Fruit fly (Drosophila melanogaster) whole organism: ENCODE data around the gene CG32573.

ENCODE experiments used
- CG8478 ChIP-seq: fragments of >200 bp; optimal IDR thresholded peaks from 2 replicates; lab custom pipeline; 2018; ENCODE audit warnings: inconsistent platforms
- Dll ChIP-seq: fragments of >200 bp; optimal IDR thresholded peaks from 2 replicates; lab custom pipeline; 2017
- EcR ChIP-seq, 2 experiments: fragments of >200 bp; optimal IDR thresholded peaks; 2 replicates each; lab custom pipeline; 2017; ENCODE audit warnings: missing biosample characterization in 2 of 2, missing genetic modification characterization in 2 of 2, missing genetic modification reagents in 2 of 2
- pan ChIP-seq: fragments of >200 bp; optimal IDR thresholded peaks from 2 replicates; lab custom pipeline; 2017
- psq ChIP-seq: fragments of >200 bp; optimal IDR thresholded peaks from 2 replicates; lab custom pipeline; 2017
- usp ChIP-seq: fragments of >200 bp; optimal IDR thresholded peaks from 2 replicates; lab custom pipeline; 2017; ENCODE audit warnings: missing biosample characterization, missing genetic modification characterization, mixed read lengths

The CG32573 gene

dm6 chrX:16650078-16651063 lies 805 bp upstream of the CG32573 start:
- TF ChIP-seq psq (lab: Kevin White, UChicago) (no peak), usp (GFP tag; lab: Kevin White, UChicago) (no peak), Dll (no peak), EcR (GFP tag; optimal IDR thresholded peaks at IDR 0.05; lab: Kevin White, UChicago) (no peak), CG8478 (lab: Kevin White, UChicago) (no peak), pan (lab: Kevin White, UChicago) (no peak)

- TF ChIP-seq CG8478 (lab: Kevin White, UChicago) (no peak), psq (lab: Kevin White, UChicago) (no peak), EcR (GFP tag; optimal IDR thresholded peaks at IDR 0.05; lab: Kevin White, UChicago) (no peak), pan (lab: Kevin White, UChicago) (no peak), Dll (no peak)
Measured at dm6 chrX:16651625-16652024, 449 bp downstream of the CG32573 start.

dm6 chrX:16654931-16655409 lies 3.8 kb downstream of the CG32573 start, which contains the start of the genes Nemp and r:
Gene Nemp (minus strand): TSS chrX:16655015.
Gene r (plus strand): TSS chrX:16655359.
- TF ChIP-seq pan (lab: Kevin White, UChicago): no peak

dm6 chrX:16655724-16656235 lies 4.6 kb downstream of the CG32573 start:
- TF ChIP-seq CG8478 (lab: Kevin White, UChicago) (no peak), EcR (GFP tag; optimal IDR thresholded peaks at IDR 0.05; lab: Kevin White, UChicago) (no peak), pan (lab: Kevin White, UChicago) (no peak), psq (lab: Kevin White, UChicago) (no peak), usp (GFP tag; lab: Kevin White, UChicago) (no peak), Dll (no peak)

DNA sequence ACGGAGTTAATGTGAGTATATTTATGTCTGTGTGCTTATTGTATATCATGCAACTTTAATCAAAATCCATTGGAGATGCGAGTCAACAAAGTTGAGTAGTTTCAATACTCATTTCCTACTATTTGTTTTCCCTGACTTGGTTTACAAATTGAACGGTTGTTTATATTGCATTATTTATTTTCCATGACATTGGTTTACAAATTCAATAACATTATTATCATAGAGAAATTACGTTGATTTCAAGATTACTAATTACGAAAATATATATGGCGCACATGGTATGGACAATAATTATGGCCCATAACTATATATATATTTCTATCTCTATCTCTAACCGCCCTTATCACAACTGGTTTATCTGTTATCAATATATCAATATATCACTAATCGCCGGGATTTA lies 9.5 kb downstream of the CG32573 start:
- TF ChIP-seq CG8478 (lab: Kevin White, UChicago) (no peak), Dll (no peak), psq (lab: Kevin White, UChicago) (no peak), pan (lab: Kevin White, UChicago) (no peak), usp (GFP tag; lab: Kevin White, UChicago) (no peak), EcR (GFP tag; optimal IDR thresholded peaks at IDR 0.05; lab: Kevin White, UChicago) (no peak)

dm6 chrX:16664405-16665064 lies 13.4 kb downstream of the CG32573 start, which contains the start of gene CG15865:
Gene CG15865 (minus strand): TSS chrX:16664455.
- no peak for TF ChIP-seq Dll
- no peak for TF ChIP-seq pan (lab: Kevin White, UChicago)
- TF ChIP-seq usp (GFP tag; lab: Kevin White, UChicago): no peak
- no peak for TF ChIP-seq psq (lab: Kevin White, UChicago)
- no peak for TF ChIP-seq CG8478 (lab: Kevin White, UChicago)
- no peak for TF ChIP-seq EcR (GFP tag; optimal IDR thresholded peaks at IDR 0.05; lab: Kevin White, UChicago)

- TF ChIP-seq Dll (no peak), CG8478 (lab: Kevin White, UChicago) (no peak), psq (lab: Kevin White, UChicago) (no peak), usp (GFP tag; lab: Kevin White, UChicago) (no peak), pan (lab: Kevin White, UChicago) (no peak), EcR (GFP tag; optimal IDR thresholded peaks at IDR 0.05; lab: Kevin White, UChicago) (no peak)
Measured at dm6 chrX:16669849-16670248, 18.7 kb downstream of the CG32573 start.

DNA sequence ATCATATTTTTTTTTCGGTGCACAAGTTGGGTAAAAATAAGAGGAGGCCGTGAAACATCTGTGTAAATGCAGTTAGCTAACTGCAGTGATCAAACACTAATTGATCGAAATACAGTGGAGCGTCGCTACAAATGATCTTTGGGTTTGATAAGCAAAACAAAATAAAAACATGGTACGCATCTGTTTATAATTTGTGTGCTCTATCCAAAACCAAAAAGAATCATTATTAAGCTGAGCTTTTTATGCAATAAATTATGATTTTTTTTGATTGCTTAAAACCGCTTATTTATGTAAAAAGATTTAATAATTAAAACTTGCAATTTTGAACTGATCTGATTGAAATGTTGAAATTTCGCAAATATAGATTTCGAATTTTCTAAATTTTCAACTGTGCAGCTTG lies 19.1 kb downstream of the CG32573 start:
- TF ChIP-seq pan (lab: Kevin White, UChicago): no peak
- no peak for TF ChIP-seq psq (lab: Kevin White, UChicago)
- no peak for TF ChIP-seq Dll
- TF ChIP-seq usp (GFP tag; lab: Kevin White, UChicago): no peak
- TF ChIP-seq EcR (GFP tag; optimal IDR thresholded peaks at IDR 0.05; lab: Kevin White, UChicago): no peak

DNA sequence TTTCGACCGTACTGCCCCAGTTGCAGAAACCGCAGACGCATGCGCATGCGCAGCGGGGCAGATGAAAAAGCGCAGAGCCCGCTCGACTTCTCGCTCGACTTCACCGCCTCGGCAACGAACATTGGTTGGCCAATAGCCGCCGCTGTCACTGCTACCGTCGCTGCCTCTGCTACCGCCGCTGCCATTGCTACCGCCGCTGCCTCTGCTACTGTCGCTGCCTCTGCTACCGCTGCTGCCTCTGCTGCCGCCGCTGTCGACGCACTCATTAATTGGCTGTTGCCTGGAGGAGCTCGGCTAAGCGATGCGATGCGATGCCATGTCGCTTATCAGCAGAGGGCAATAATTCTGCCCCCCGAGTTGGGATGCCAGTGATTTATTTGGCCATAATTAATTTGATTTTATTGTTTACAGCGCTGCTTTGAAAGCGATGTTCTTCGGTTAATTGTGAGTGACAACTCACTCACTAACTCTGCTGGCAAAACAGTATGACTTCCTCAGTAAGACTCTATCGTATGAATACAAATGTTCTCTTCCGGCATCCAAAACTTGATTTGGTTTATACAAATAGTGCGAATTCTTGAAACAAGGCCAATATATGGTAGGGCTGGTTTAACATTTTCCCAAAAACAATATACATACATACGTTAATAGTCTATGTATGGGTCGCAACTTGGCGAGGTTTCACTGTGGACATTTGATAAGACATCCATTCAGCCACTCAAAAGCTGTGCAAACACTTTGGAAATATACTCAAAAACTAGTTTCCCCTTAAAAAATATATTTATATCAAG lies 19.7 kb downstream of the CG32573 start:
- TF ChIP-seq CG8478 (lab: Kevin White, UChicago) (no peak), Dll (no peak), pan (lab: Kevin White, UChicago) (no peak), EcR (GFP tag; optimal IDR thresholded peaks at IDR 0.05; lab: Kevin White, UChicago) (no peak), usp (GFP tag; lab: Kevin White, UChicago) (no peak), psq (lab: Kevin White, UChicago) (no peak)

dm6 chrX:16672904-16673303 lies 21.7 kb downstream of the CG32573 start:
- TF ChIP-seq Dll (no peak), EcR (GFP tag; optimal IDR thresholded peaks at IDR 0.05; lab: Kevin White, UChicago) (no peak), psq (lab: Kevin White, UChicago) (no peak), CG8478 (lab: Kevin White, UChicago) (no peak), pan (lab: Kevin White, UChicago) (no peak), usp (GFP tag; lab: Kevin White, UChicago) (no peak)
